Fruit fly (Drosophila melanogaster) whole organism, embryonic: ENCODE measurements around the gene CG32040.
A peak's percentile ranks its signal among the peaks of the same experiment; 100 is the strongest.

ENCODE experiments used
- Adf1 ChIP-seq: fragments of 200-800 bp; sonication (Bioruptor generic); IDR thresholded peaks from 2 replicates; pipeline ENCODE4 v1.3.6; 2022; ENCODE audit warnings: missing biosample characterization, missing genetic modification characterization
- BEAF-32 ChIP-seq: fragments of 200-800 bp; sonication (Bioruptor generic); optimal IDR thresholded peaks from 3 replicates; lab custom pipeline; 2017; ENCODE audit warnings: missing biosample characterization, missing genetic modification characterization, mild to moderate bottlenecking, moderate library complexity, missing genetic modification reagents
- CG10274 ChIP-seq: fragments of 200-800 bp; sonication (Bioruptor generic); optimal IDR thresholded peaks from 3 replicates; lab custom pipeline; 2017; ENCODE audit warnings: missing biosample characterization, mild to moderate bottlenecking, missing genetic modification characterization
- CG12299 ChIP-seq: fragments of 200-800 bp; sonication (Bioruptor generic); optimal IDR thresholded peaks from 2 replicates; lab custom pipeline; 2018; ENCODE audit warnings: missing biosample characterization, mild to moderate bottlenecking, missing genetic modification characterization
- CG13624 ChIP-seq: fragments of 200-800 bp; sonication (Bioruptor generic); optimal IDR thresholded peaks from 2 replicates; lab custom pipeline; 2016; ENCODE audit warnings: missing biosample characterization, missing genetic modification characterization
- CG14441 ChIP-seq: fragments of 200-800 bp; sonication (Bioruptor generic); IDR thresholded peaks from 2 replicates; pipeline ENCODE4 v1.3.6; 2022; ENCODE audit warnings: missing biosample characterization, missing genetic modification characterization
- CG14965 ChIP-seq: fragments of 200-800 bp; sonication (Bioruptor generic); optimal IDR thresholded peaks from 2 replicates; lab custom pipeline; 2016; ENCODE audit warnings: missing biosample characterization, missing genetic modification characterization, borderline replicate concordance
- CG15269 ChIP-seq: fragments of 200-800 bp; sonication (Bioruptor generic); optimal IDR thresholded peaks from 2 replicates; lab custom pipeline; 2018; ENCODE audit warnings: missing biosample characterization, mild to moderate bottlenecking, missing genetic modification characterization, moderate library complexity
- CG17359 ChIP-seq: fragments of 200-800 bp; sonication (Bioruptor generic); optimal IDR thresholded peaks from 3 replicates; lab custom pipeline; 2018; ENCODE audit warnings: missing biosample characterization, mild to moderate bottlenecking, missing genetic modification characterization, moderate library complexity
- CG17385 ChIP-seq: fragments of 200-800 bp; sonication (Bioruptor generic); optimal IDR thresholded peaks from 3 replicates; lab custom pipeline; 2018; ENCODE audit warnings: missing biosample characterization, mild to moderate bottlenecking, missing genetic modification characterization
- CG18599 ChIP-seq: fragments of 200-800 bp; sonication (Bioruptor generic); optimal IDR thresholded peaks from 3 replicates; lab custom pipeline; 2017; ENCODE audit warnings: missing biosample characterization, missing genetic modification characterization, mild to moderate bottlenecking, moderate library complexity, missing genetic modification reagents
- CG18619 ChIP-seq: fragments of 200-800 bp; sonication (Bioruptor generic); optimal IDR thresholded peaks from 3 replicates; lab custom pipeline; 2017; ENCODE audit warnings: missing biosample characterization, mild to moderate bottlenecking, missing genetic modification characterization
- CG2889 ChIP-seq: fragments of 200-800 bp; sonication (Bioruptor generic); IDR thresholded peaks from 3 replicates; pipeline ENCODE4 v1.3.6; 2022; ENCODE audit warnings: missing biosample characterization, missing genetic modification characterization
- CG3407 ChIP-seq: fragments of 200-800 bp; sonication (Bioruptor generic); optimal IDR thresholded peaks from 2 replicates; lab custom pipeline; 2018; ENCODE audit warnings: missing biosample characterization, mild to moderate bottlenecking, missing genetic modification characterization
- CG3847 ChIP-seq: fragments of 200-800 bp; sonication (Bioruptor generic); IDR thresholded peaks from 2 replicates; pipeline ENCODE4 v1.3.6; 2022; ENCODE audit warnings: missing biosample characterization, missing genetic modification characterization
- CG4617 ChIP-seq: fragments of 200-800 bp; sonication (Bioruptor generic); optimal IDR thresholded peaks from 3 replicates; lab custom pipeline; 2016; ENCODE audit warnings: missing biosample characterization, missing genetic modification characterization, borderline replicate concordance
- CG4854 ChIP-seq: fragments of 200-800 bp; sonication (Bioruptor generic); optimal IDR thresholded peaks from 2 replicates; lab custom pipeline; 2016; ENCODE audit warnings: missing biosample characterization, missing genetic modification characterization, inconsistent platforms
- CG6683 ChIP-seq: fragments of 200-800 bp; sonication (Bioruptor generic); optimal IDR thresholded peaks from 2 replicates; lab custom pipeline; 2017; ENCODE audit warnings: missing biosample characterization, mild to moderate bottlenecking, missing genetic modification characterization, missing genetic modification reagents
- CrebB ChIP-seq: fragments of 200-800 bp; sonication (Bioruptor generic); optimal IDR thresholded peaks from 3 replicates; lab custom pipeline; 2018; ENCODE audit warnings: missing biosample characterization, mild to moderate bottlenecking, missing genetic modification characterization
- Dbx ChIP-seq: fragments of 200-800 bp; sonication (Bioruptor generic); IDR thresholded peaks from 3 replicates; pipeline ENCODE4 v1.3.6; 2022; ENCODE audit warnings: missing biosample characterization, missing genetic modification characterization
- Dip3 ChIP-seq: fragments of 200-800 bp; sonication (Bioruptor generic); optimal IDR thresholded peaks from 3 replicates; lab custom pipeline; 2016; ENCODE audit warnings: missing biosample characterization, missing genetic modification characterization
- Eip74EF ChIP-seq, 2 experiments: fragments of 200-800 bp in 1 of 2; fragments of >200 bp in 1 of 2; sonication (Bioruptor generic) in 1 of 2; optimal IDR thresholded peaks; 2 replicates each; lab custom pipeline; 2017 to 2019; ENCODE audit warnings: missing biosample characterization in 2 of 2, missing genetic modification characterization in 2 of 2, mild to moderate bottlenecking in 1 of 2, moderate library complexity in 1 of 2
- HLH4C ChIP-seq: fragments of 200-800 bp; sonication (Bioruptor generic); IDR thresholded peaks from 3 replicates; pipeline ENCODE4 v1.3.6; 2022; ENCODE audit warnings: missing biosample characterization, missing genetic modification characterization; ENCODE audit not compliant: partially characterized antibody
- HLH54F ChIP-seq: fragments of 200-800 bp; sonication (Bioruptor generic); optimal IDR thresholded peaks from 3 replicates; lab custom pipeline; 2016; ENCODE audit warnings: missing biosample characterization, missing genetic modification characterization
- Hmx ChIP-seq: fragments of 200-800 bp; sonication (Bioruptor generic); optimal IDR thresholded peaks from 2 replicates; lab custom pipeline; 2016; ENCODE audit warnings: missing biosample characterization, missing genetic modification characterization
- Jarid2 ChIP-seq: fragments of 200-800 bp; sonication (Bioruptor generic); optimal IDR thresholded peaks from 3 replicates; lab custom pipeline; 2017; ENCODE audit warnings: mild to moderate bottlenecking, missing biosample characterization, missing genetic modification reagents, missing genetic modification characterization
- Med ChIP-seq: fragments of 200-800 bp; sonication (Bioruptor generic); peaks from one replicate; lab custom pipeline; 2016; ENCODE audit warnings: missing biosample characterization, missing genetic modification characterization, mild to moderate bottlenecking, inconsistent platforms, moderate library complexity
- Neu2 ChIP-seq: fragments of 200-800 bp; sonication (Bioruptor generic); optimal IDR thresholded peaks from 3 replicates; lab custom pipeline; 2016; ENCODE audit warnings: missing biosample characterization, missing genetic modification characterization, borderline replicate concordance
- NfI ChIP-seq: fragments of 200-800 bp; sonication (Bioruptor generic); optimal IDR thresholded peaks from 3 replicates; lab custom pipeline; 2018; ENCODE audit warnings: missing biosample characterization, mild to moderate bottlenecking, missing genetic modification characterization, moderate library complexity
- Spps ChIP-seq: fragments of 200-800 bp; sonication (Bioruptor generic); optimal IDR thresholded peaks from 2 replicates; lab custom pipeline; 2018; ENCODE audit warnings: missing biosample characterization, mild to moderate bottlenecking, missing genetic modification characterization
- Sry-β ChIP-seq: fragments of 200-800 bp; sonication (Bioruptor generic); optimal IDR thresholded peaks from 2 replicates; lab custom pipeline; 2018; ENCODE audit warnings: missing biosample characterization, mild to moderate bottlenecking, missing genetic modification characterization, moderate library complexity
- ab ChIP-seq: fragments of 200-800 bp; sonication (Bioruptor generic); optimal IDR thresholded peaks from 2 replicates; lab custom pipeline; 2016; ENCODE audit warnings: missing biosample characterization, missing genetic modification characterization
- ara ChIP-seq: fragments of 200-800 bp; sonication (Bioruptor generic); IDR thresholded peaks from 2 replicates; pipeline ENCODE4 v1.3.6; 2022; ENCODE audit warnings: missing biosample characterization, missing genetic modification characterization
- ash1 ChIP-seq: fragments of 200-800 bp; sonication (Bioruptor generic); optimal IDR thresholded peaks from 2 replicates; lab custom pipeline; 2018; ENCODE audit warnings: missing biosample characterization, mild to moderate bottlenecking, missing genetic modification characterization
- bowl ChIP-seq: fragments of 200-800 bp; sonication (Bioruptor generic); IDR thresholded peaks from 2 replicates; pipeline ENCODE4 v1.3.6; 2022; ENCODE audit warnings: missing biosample characterization, missing genetic modification characterization
- caup ChIP-seq: fragments of 200-800 bp; sonication (Bioruptor generic); optimal IDR thresholded peaks from 3 replicates; lab custom pipeline; 2017; ENCODE audit warnings: missing biosample characterization, mild to moderate bottlenecking, missing genetic modification characterization, moderate library complexity; ENCODE audit not compliant: severe bottlenecking
- cg ChIP-seq: fragments of 200-800 bp; sonication (Bioruptor generic); optimal IDR thresholded peaks from 3 replicates; lab custom pipeline; 2019; ENCODE audit warnings: missing biosample characterization, mild to moderate bottlenecking, missing genetic modification characterization, moderate library complexity
- chinmo ChIP-seq: fragments of 200-800 bp; sonication (Bioruptor generic); IDR thresholded peaks from 4 replicates; pipeline ENCODE4 v1.3.6; 2022; ENCODE audit warnings: missing biosample characterization, missing genetic modification characterization; ENCODE audit not compliant: partially characterized antibody
- ci ChIP-seq: fragments of 200-800 bp; sonication (Bioruptor generic); IDR thresholded peaks from 3 replicates; pipeline ENCODE4 v1.3.6; 2022; ENCODE audit warnings: missing biosample characterization, missing genetic modification characterization
- dmrt99B ChIP-seq: fragments of 200-800 bp; sonication (Bioruptor generic); optimal IDR thresholded peaks from 2 replicates; lab custom pipeline; 2018; ENCODE audit warnings: missing biosample characterization, mild to moderate bottlenecking, missing genetic modification characterization, moderate library complexity
- dpn ChIP-seq, 2 experiments: fragments of 200-800 bp; sonication (Bioruptor generic); optimal IDR thresholded peaks; 3 replicates each; lab custom pipeline; 2016; ENCODE audit warnings: missing biosample characterization in 2 of 2, missing genetic modification characterization in 2 of 2
- en ChIP-seq: fragments of 200-800 bp; sonication (Bioruptor generic); optimal IDR thresholded peaks from 2 replicates; lab custom pipeline; 2016; ENCODE audit warnings: missing biosample characterization, missing genetic modification characterization
- her ChIP-seq: fragments of 200-800 bp; sonication (Bioruptor generic); optimal IDR thresholded peaks from 2 replicates; lab custom pipeline; 2016; ENCODE audit warnings: missing biosample characterization, missing genetic modification characterization
- hth ChIP-seq: fragments of >200 bp; optimal IDR thresholded peaks from 2 replicates; lab custom pipeline; 2017; ENCODE audit warnings: inconsistent platforms
- klu ChIP-seq: fragments of 200-800 bp; sonication (Bioruptor generic); IDR thresholded peaks from 2 replicates; pipeline ENCODE4 v1.3.6; 2022; ENCODE audit warnings: missing biosample characterization, missing genetic modification characterization
- lab ChIP-seq: fragments of 200-800 bp; sonication (Bioruptor generic); optimal IDR thresholded peaks from 3 replicates; lab custom pipeline; 2017; ENCODE audit warnings: missing biosample characterization, missing genetic modification characterization, mild to moderate bottlenecking, moderate library complexity, missing genetic modification reagents
- lmd ChIP-seq: fragments of 200-800 bp; sonication (Bioruptor generic); IDR thresholded peaks from 2 replicates; pipeline ENCODE4 v1.3.6; 2022; ENCODE audit warnings: missing biosample characterization, missing genetic modification characterization
- pho ChIP-seq: fragments of 200-800 bp; sonication (Bioruptor generic); optimal IDR thresholded peaks from 2 replicates; lab custom pipeline; 2016; ENCODE audit warnings: missing biosample characterization, missing genetic modification characterization
- schlank ChIP-seq: fragments of 200-800 bp; sonication (Bioruptor generic); optimal IDR thresholded peaks from 2 replicates; lab custom pipeline; 2018; ENCODE audit warnings: missing biosample characterization, mild to moderate bottlenecking, missing genetic modification characterization
- scrt ChIP-seq: fragments of 200-800 bp; sonication (Bioruptor generic); optimal IDR thresholded peaks from 2 replicates; lab custom pipeline; 2018; ENCODE audit warnings: missing biosample characterization, mild to moderate bottlenecking, missing genetic modification characterization, moderate library complexity

The CG32040 gene

DNA sequence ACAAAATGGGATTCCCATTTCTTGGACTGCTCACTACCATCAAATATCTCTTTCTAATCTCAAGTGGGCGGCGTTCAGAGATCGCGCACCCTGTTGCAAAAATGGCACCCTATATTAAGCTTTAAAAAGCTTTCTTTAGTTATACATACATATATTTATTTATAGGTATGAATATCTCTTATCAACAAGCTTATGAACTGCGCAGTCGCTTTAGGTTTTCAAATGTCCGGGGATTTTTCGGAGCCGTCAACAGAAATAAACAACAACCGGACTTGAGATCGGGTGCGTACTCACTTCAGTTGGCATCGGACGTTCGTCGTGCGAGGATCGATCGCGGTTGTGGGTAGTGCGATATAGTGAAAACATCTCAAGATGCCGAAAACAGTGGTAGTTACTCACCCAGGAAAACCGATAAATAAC lies 4.5 kb upstream of the CG32040 start, which contains the start of gene PGRP-LF (continued):
- TF ChIP-seq caup (GFP tag; lab: Kevin White, UChicago) = peak; percentile 24
- TF ChIP-seq pho (GFP tag; lab: Kevin White, UChicago) = peak; percentile 5
- no peak for TF ChIP-seq CG4617 (GFP tag; lab: Kevin White, UChicago)
- TF ChIP-seq Eip74EF (GFP tag; optimal IDR thresholded peaks at IDR 0.05; lab: Kevin White, UChicago) = peak in 1 of 2 experiments; percentile 58
- peak; percentile 33 for TF ChIP-seq CG18599 (GFP tag; lab: Kevin White, UChicago)
- peak; percentile 21 for TF ChIP-seq dmrt99B (tag; lab: Kevin White, UChicago)
- TF ChIP-seq dpn (GFP tag; optimal IDR thresholded peaks at IDR 0.05; lab: Kevin White, UChicago) = peak in 1 of 2 experiments; percentile 2
- TF ChIP-seq Dbx (GFP tag; lab: Robert Waterston, UW) = peak; percentile 41; the same call in 1 of the 3 replicates
- no peak for TF ChIP-seq bowl (GFP tag; lab: Robert Waterston, UW)
- peak; percentile 30 for TF ChIP-seq CG17385 (GFP tag; lab: Kevin White, UChicago)
- no peak for TF ChIP-seq scrt (GFP tag; lab: Kevin White, UChicago)
- no peak for TF ChIP-seq HLH4C
- peak; percentile 42; the same call in 2 of the 3 replicates for TF ChIP-seq ci (GFP tag; lab: Robert Waterston, UW)
- no peak for TF ChIP-seq Spps (tag; lab: Kevin White, UChicago)
- no peak for TF ChIP-seq CG2889 (GFP tag; lab: Robert Waterston, UW)
- no peak for TF ChIP-seq Dip3 (GFP tag; lab: Kevin White, UChicago)
- TF ChIP-seq schlank = no peak
- TF ChIP-seq NfI = peak; percentile 6
- TF ChIP-seq her (GFP tag; lab: Kevin White, UChicago) = no peak
- TF ChIP-seq ash1 = no peak
- TF ChIP-seq CG3407 (GFP tag; lab: Kevin White, UChicago) = no peak
- peak; percentile 18 for TF ChIP-seq CG12299 (tag; lab: Kevin White, UChicago)
- no peak for TF ChIP-seq hth
- no peak for TF ChIP-seq klu (GFP tag; lab: Robert Waterston, UW)
- no peak for TF ChIP-seq Sry-β
- TF ChIP-seq Med (GFP tag; lab: Kevin White, UChicago) = peak; percentile 82
- no peak for TF ChIP-seq CG4854 (GFP tag; lab: Kevin White, UChicago)
- TF ChIP-seq Adf1 (GFP tag; lab: Robert Waterston, UW) = peak; percentile 70; the same call in 1 of the 2 replicates
- peak; percentile 41 for TF ChIP-seq lab
- TF ChIP-seq BEAF-32 (GFP tag; lab: Kevin White, UChicago) = no peak
- peak; percentile 36 for TF ChIP-seq CG15269
- TF ChIP-seq CG17359 (tag; lab: Kevin White, UChicago) = peak; percentile 4
- no peak for TF ChIP-seq ara (GFP tag; lab: Robert Waterston, UW)
- TF ChIP-seq CG10274 (GFP tag; lab: Kevin White, UChicago) = no peak
- TF ChIP-seq Neu2 (GFP tag; lab: Kevin White, UChicago) = no peak
- peak; percentile 89; the same call in 3 of the 4 replicates for TF ChIP-seq chinmo
- TF ChIP-seq CG13624 (GFP tag; lab: Kevin White, UChicago) = peak; percentile 82
- TF ChIP-seq Jarid2 = peak; percentile 72
- TF ChIP-seq CrebB = peak; percentile 10
- TF ChIP-seq CG14965 (GFP tag; lab: Kevin White, UChicago) = no peak
- peak; percentile 12 for TF ChIP-seq cg
- TF ChIP-seq ab (GFP tag; lab: Kevin White, UChicago) = no peak
- no peak for TF ChIP-seq CG18619 (GFP tag; lab: Kevin White, UChicago)
- TF ChIP-seq CG3847 (GFP tag; lab: Robert Waterston, UW) = no peak
- TF ChIP-seq Hmx (GFP tag; lab: Kevin White, UChicago) = no peak
- TF ChIP-seq HLH54F = peak; percentile 6
- TF ChIP-seq CG6683 (GFP tag; lab: Kevin White, UChicago) = no peak
- no peak for TF ChIP-seq en (GFP tag; lab: Kevin White, UChicago)
- TF ChIP-seq CG14441 (GFP tag; lab: Robert Waterston, UW) = no peak
- no peak for TF ChIP-seq lmd
